Fruit fly (Drosophila melanogaster): ENCODE measurements around the gene GatC.
A peak's percentile ranks its signal among the peaks of the same experiment; 100 is the strongest.

GatC gene

DNA sequence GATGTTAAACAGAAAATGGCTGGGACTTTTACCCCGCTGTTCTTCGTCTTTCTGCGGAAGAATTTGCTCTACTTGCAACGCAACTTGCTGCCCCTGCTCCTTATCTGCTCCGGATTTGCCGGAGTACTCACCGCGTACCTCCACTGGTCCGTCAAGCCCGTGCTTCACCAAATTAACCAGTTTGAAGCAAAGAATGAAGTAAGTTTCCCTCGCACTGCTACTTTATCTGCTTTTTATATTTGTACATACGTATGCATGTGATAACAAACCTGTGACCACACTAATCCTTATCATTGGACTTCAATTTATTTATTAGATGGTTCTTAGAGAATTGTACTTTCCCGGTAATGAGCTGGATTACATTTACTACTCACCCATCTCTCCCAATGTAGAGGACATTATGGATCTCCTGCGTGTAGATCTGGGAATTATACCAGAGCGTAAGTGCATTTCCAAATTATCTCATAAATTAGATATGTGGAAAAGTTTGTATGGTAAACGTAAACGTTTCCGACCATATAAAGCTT, 48.7 kb downstream of the GatC start, which contains the start of gene CG16890:
TSS of gene CG16890 (minus strand) at position 184 of the 527 bp plus-strand sequence.
- TF ChIP-seq pan (optimal IDR thresholded peaks at IDR 0.05) = no peak
- no peak for TF ChIP-seq pan (GFP tag; optimal IDR thresholded peaks at IDR 0.05 in 1 of 2, IDR thresholded peaks at IDR 0.05 in 1 of 2)
- TF ChIP-seq Gsc (GFP tag; IDR thresholded peaks at IDR 0.05) = no peak
- no peak for TF ChIP-seq CG2889 (GFP tag; IDR thresholded peaks at IDR 0.05)
- no peak for TF ChIP-seq CG12071 (GFP tag; optimal IDR thresholded peaks at IDR 0.05)
- no peak for TF ChIP-seq lilli (GFP tag; optimal IDR thresholded peaks at IDR 0.05)
- TF ChIP-seq pros (GFP tag; optimal IDR thresholded peaks at IDR 0.05) = no peak
- no peak for TF ChIP-seq CG8944 (GFP tag; optimal IDR thresholded peaks at IDR 0.05)
- no peak for TF ChIP-seq slp2 (GFP tag; optimal IDR thresholded peaks at IDR 0.05)
- no peak for TF ChIP-seq btn (GFP tag; optimal IDR thresholded peaks at IDR 0.05)
- no peak for TF ChIP-seq Dll (GFP tag; IDR thresholded peaks at IDR 0.05; ENCODE audit: partially characterized antibody)
- no peak for TF ChIP-seq CG1792 (GFP tag; optimal IDR thresholded peaks at IDR 0.05)
- 0 out of 2 replicates have a peak, but pooled peaks have one; percentile 54 for TF ChIP-seq MBD-R2 (GFP tag; IDR thresholded peaks at IDR 0.05)
- TF ChIP-seq seq (GFP tag; IDR thresholded peaks at IDR 0.05) = no peak
- TF ChIP-seq CG34376 (GFP tag; optimal IDR thresholded peaks at IDR 0.05) = peak; percentile 73
- TF ChIP-seq CG6272 (GFP tag; IDR thresholded peaks at IDR 0.05) = no peak
- TF ChIP-seq toy (GFP tag; IDR thresholded peaks at IDR 0.05) = no peak
- no peak for TF ChIP-seq vvl (GFP tag; IDR thresholded peaks at IDR 0.05)
- no peak for TF ChIP-seq rib (GFP tag; IDR thresholded peaks at IDR 0.05)
- no peak for TF ChIP-seq Ets65A (GFP tag)
- TF ChIP-seq gsb (GFP tag; IDR thresholded peaks at IDR 0.05) = no peak
- no peak for TF ChIP-seq Tbp (GFP tag; optimal IDR thresholded peaks at IDR 0.05)
- TF ChIP-seq CG16779 (GFP tag; IDR thresholded peaks at IDR 0.05) = no peak
- TF ChIP-seq da (GFP tag; optimal IDR thresholded peaks at IDR 0.05) = no peak
- no peak for TF ChIP-seq CG7372 (GFP tag; IDR thresholded peaks at IDR 0.05)
- TF ChIP-seq fd102C (GFP tag; optimal IDR thresholded peaks at IDR 0.05) = no peak
- no peak for TF ChIP-seq cg (GFP tag; optimal IDR thresholded peaks at IDR 0.05)
- TF ChIP-seq CG15696 (tag; optimal IDR thresholded peaks at IDR 0.05) = no peak
- TF ChIP-seq Xbp1 (GFP tag; optimal IDR thresholded peaks at IDR 0.05) = no peak
- TF ChIP-seq pita (GFP tag; optimal IDR thresholded peaks at IDR 0.05) = no peak
- 0 out of 3 replicates have a peak, but pooled peaks have one; percentile 36 for TF ChIP-seq CG7963 (GFP tag; IDR thresholded peaks at IDR 0.05; ENCODE audit: partially characterized antibody)
- TF ChIP-seq CG12769 (tag; optimal IDR thresholded peaks at IDR 0.05) = no peak
- no peak for TF ChIP-seq CG6254 (GFP tag; optimal IDR thresholded peaks at IDR 0.05)
- TF ChIP-seq CG3065 (GFP tag; optimal IDR thresholded peaks at IDR 0.05) = no peak
- TF ChIP-seq mam (GFP tag; optimal IDR thresholded peaks at IDR 0.05) = no peak
- TF ChIP-seq grau (tag; optimal IDR thresholded peaks at IDR 0.05) = no peak
- no peak for TF ChIP-seq Dp (GFP tag; optimal IDR thresholded peaks at IDR 0.05)
- TF ChIP-seq ash1 (GFP tag; optimal IDR thresholded peaks at IDR 0.05) = no peak
- TF ChIP-seq Opbp (GFP tag; IDR thresholded peaks at IDR 0.05; ENCODE audit: partially characterized antibody) = no peak
- TF ChIP-seq gem (tag; optimal IDR thresholded peaks at IDR 0.05) = no peak
- TF ChIP-seq CG7271 (tag; optimal IDR thresholded peaks at IDR 0.05) = no peak
- TF ChIP-seq CG10267 (tag; optimal IDR thresholded peaks at IDR 0.05) = no peak
- TF ChIP-seq CG6791 (GFP tag; IDR thresholded peaks at IDR 0.05; ENCODE audit: partially characterized antibody) = peak; percentile 50; the same call in 1 of the 3 replicates
- TF ChIP-seq CG6854 (GFP tag; optimal IDR thresholded peaks at IDR 0.05) = no peak
- TF ChIP-seq CG11093 (GFP tag; IDR thresholded peaks at IDR 0.05) = no peak
- 0 out of 2 replicates have a peak, but pooled peaks have one; percentile 41 for TF ChIP-seq bbx (GFP tag; IDR thresholded peaks at IDR 0.05; ENCODE audit: partially characterized antibody)
- TF ChIP-seq ems (GFP tag; optimal IDR thresholded peaks at IDR 0.05) = no peak
- TF ChIP-seq Asciz (GFP tag; optimal IDR thresholded peaks at IDR 0.05) = no peak
- no peak for TF ChIP-seq kni (GFP tag; optimal IDR thresholded peaks at IDR 0.05)
- TF ChIP-seq CG2199 (GFP tag; IDR thresholded peaks at IDR 0.05) = 0 out of 3 replicates have a peak, but pooled peaks have one; percentile 47
- TF ChIP-seq CkIIα-i1 (GFP tag; IDR thresholded peaks at IDR 0.05) = no peak
